Worm (Caenorhabditis elegans) whole organism, L2 larva: ENCODE data around the gene srx-86.

ENCODE experiments used
- ama-1 ChIP-seq: fragments of 150-350 bp; optimal IDR thresholded peaks from 2 replicates; lab custom pipeline; 2018; ENCODE audit warnings: inconsistent platforms
- ceh-16 ChIP-seq: fragments of 150-350 bp; optimal IDR thresholded peaks from 2 replicates; lab custom pipeline; 2014; ENCODE audit warnings: missing biosample characterization, missing genetic modification characterization
- elt-3 ChIP-seq: sonication (generic microtip); optimal IDR thresholded peaks from 2 replicates; lab custom pipeline; 2017; ENCODE audit warnings: missing biosample characterization, missing genetic modification characterization
- lin-39 ChIP-seq: fragments of 150-350 bp; optimal IDR thresholded peaks from 2 replicates; lab custom pipeline; 2014; ENCODE audit warnings: missing biosample characterization, missing genetic modification reagents, missing genetic modification characterization
- mdl-1 ChIP-seq, 2 experiments: fragments of 150-350 bp in 1 of 2; sonication (generic microtip) in 1 of 2; optimal IDR thresholded peaks; 2 replicates each; lab custom pipeline; 2017; ENCODE audit warnings: missing biosample characterization in 2 of 2, missing genetic modification characterization in 2 of 2
- nhr-10 ChIP-seq: sonication (generic microtip); optimal IDR thresholded peaks from 2 replicates; lab custom pipeline; 2017; ENCODE audit warnings: missing biosample characterization, missing genetic modification characterization
- unc-62 ChIP-seq: fragments of 150-350 bp; optimal IDR thresholded peaks from 2 replicates; lab custom pipeline; 2014; ENCODE audit warnings: missing biosample characterization, missing genetic modification reagents, missing genetic modification characterization
- ztf-11 ChIP-seq: sonication (generic microtip); optimal IDR thresholded peaks from 2 replicates; lab custom pipeline; 2017; ENCODE audit warnings: missing biosample characterization, missing genetic modification characterization
- ztf-4 ChIP-seq: fragments of 150-350 bp; optimal IDR thresholded peaks from 2 replicates; lab custom pipeline; 2014; ENCODE audit warnings: missing biosample characterization, missing genetic modification characterization

- TF ChIP-seq ama-1 (lab: Kevin White, UChicago) (no peak), nhr-10 (tag; lab: Kevin White, UChicago) (no peak), ztf-11 (tag; lab: Kevin White, UChicago) (no peak), ceh-16 (tag; lab: Kevin White, UChicago) (no peak), lin-39 (tag; lab: Kevin White, UChicago) (no peak), elt-3 (tag; lab: Kevin White, UChicago) (no peak), unc-62 (GFP tag; lab: Kevin White, UChicago) (no peak), mdl-1 (tag; optimal IDR thresholded peaks at IDR 0.05; lab: Kevin White, UChicago) (no peak), ztf-4 (tag; lab: Kevin White, UChicago) (no peak)
These were observed 35.2 kb upstream of the srx-86 start, which contains the start of gene ccch-1 for ce11 chrV:11527531-11527930.
